Worm (Caenorhabditis elegans) whole organism, L4 larva: ENCODE data around the gene nhr-13.

Experiments used
- lin-15B ChIP-seq: fragments of 150-350 bp; sonication (generic microtip); optimal IDR thresholded peaks from 3 replicates; lab custom pipeline; 2014; ENCODE audit warnings: missing biosample characterization, missing genetic modification characterization
- nhr-237 ChIP-seq: sonication (generic microtip); optimal IDR thresholded peaks from 2 replicates; lab custom pipeline; 2017; ENCODE audit warnings: missing biosample characterization, missing genetic modification characterization
- zag-1 ChIP-seq: fragments of 150-350 bp; optimal IDR thresholded peaks from 2 replicates; lab custom pipeline; 2014; ENCODE audit warnings: missing biosample characterization, missing genetic modification characterization

- TF ChIP-seq zag-1: no peak
- TF ChIP-seq lin-15B: no peak
- TF ChIP-seq nhr-237 (tag; lab: Kevin White, UChicago): no peak
Measured at ce11 chrV:2146795-2147194, 45.5 kb upstream of the nhr-13 start, which contains the start of gene srbc-20.
